Worm (Caenorhabditis elegans) whole organism, L1 larva: Measurements from ENCODE around the gene F54F2.9.
A peak's percentile ranks its signal among the peaks of the same experiment; 100 is the strongest.

Source experiments
- C16A3.4 ChIP-seq: fragments of 150-350 bp; optimal IDR thresholded peaks from 2 replicates; lab custom pipeline; 2014; ENCODE audit warnings: missing biosample characterization, missing genetic modification characterization
- C34B4.2 ChIP-seq: sonication (generic microtip); optimal IDR thresholded peaks from 2 replicates; lab custom pipeline; 2017; ENCODE audit warnings: mild to moderate bottlenecking, missing genetic modification characterization, missing compliant biosample characterization
- Y116A8C.19 ChIP-seq: sonication (generic microtip); optimal IDR thresholded peaks from 2 replicates; lab custom pipeline; 2016; ENCODE audit warnings: missing compliant biosample characterization, missing genetic modification characterization, borderline replicate concordance
- alr-1 ChIP-seq: fragments of 200-800 bp; sonication (Bioruptor generic); optimal IDR thresholded peaks from 2 replicates; lab custom pipeline; 2018; ENCODE audit warnings: borderline replicate concordance, mild to moderate bottlenecking, missing genetic modification characterization, missing compliant biosample characterization
- aly-2 ChIP-seq: fragments of 150-350 bp; optimal IDR thresholded peaks from 2 replicates; lab custom pipeline; 2014; ENCODE audit warnings: missing biosample characterization, missing genetic modification characterization
- ceh-88 ChIP-seq: fragments of 200-800 bp; sonication (Bioruptor generic); IDR thresholded peaks from 2 replicates; pipeline ENCODE4 v1.3.6; 2022; ENCODE audit warnings: missing genetic modification characterization, missing compliant biosample characterization
- ceh-90 ChIP-seq: sonication (generic microtip); optimal IDR thresholded peaks from 2 replicates; lab custom pipeline; 2016; ENCODE audit warnings: missing genetic modification characterization, missing compliant biosample characterization
- ces-1 ChIP-seq: fragments of 150-350 bp; optimal IDR thresholded peaks from 2 replicates; lab custom pipeline; 2014; ENCODE audit warnings: missing biosample characterization, missing genetic modification reagents, missing genetic modification characterization
- dsc-1 ChIP-seq: sonication (generic microtip); optimal IDR thresholded peaks from 2 replicates; lab custom pipeline; 2016; ENCODE audit warnings: mild to moderate bottlenecking, missing genetic modification characterization, missing compliant biosample characterization
- efl-1 ChIP-seq, 4 experiments: fragments of 150-350 bp; optimal IDR thresholded peaks in 3 of 4; peaks in 1 of 4; 1 replicate in 1 of 4; 2 replicates in 3 of 4; lab custom pipeline; 2014; ENCODE audit warnings: missing biosample characterization in 2 of 4, missing genetic modification characterization in 2 of 4, missing genetic modification reagents in 2 of 4
- efl-3 ChIP-seq: fragments of 200-800 bp; sonication (Bioruptor generic); optimal IDR thresholded peaks from 2 replicates; lab custom pipeline; 2018; ENCODE audit warnings: mild to moderate bottlenecking, missing genetic modification characterization, missing compliant biosample characterization
- elt-2 ChIP-seq: sonication (generic microtip); optimal IDR thresholded peaks from 2 replicates; lab custom pipeline; 2016; ENCODE audit warnings: missing genetic modification characterization, mild to moderate bottlenecking, inconsistent platforms, missing compliant biosample characterization, missing genetic modification reagents
- elt-3 ChIP-seq, 6 experiments: fragments of 150-350 bp in 1 of 6; sonication (generic microtip); optimal IDR thresholded peaks; 2 replicates each; lab custom pipeline; 2017 to 2018; ENCODE audit warnings: missing biosample characterization in 6 of 6, missing genetic modification characterization in 6 of 6, inconsistent platforms in 1 of 6
- ets-5 ChIP-seq: fragments of 200-800 bp; sonication (Bioruptor generic); IDR thresholded peaks from 2 replicates; pipeline ENCODE4 v1.3.6; 2022; ENCODE audit warnings: missing genetic modification characterization, missing compliant biosample characterization
- fkh-8 ChIP-seq: sonication (generic microtip); optimal IDR thresholded peaks from 2 replicates; lab custom pipeline; 2016; ENCODE audit warnings: mild to moderate bottlenecking, missing genetic modification characterization, missing compliant biosample characterization
- fos-1 ChIP-seq: fragments of 150-350 bp; optimal IDR thresholded peaks from 2 replicates; lab custom pipeline; 2014; ENCODE audit warnings: missing biosample characterization, missing genetic modification characterization
- grh-1 ChIP-seq: fragments of 200-800 bp; sonication (Bioruptor generic); IDR thresholded peaks from 2 replicates; pipeline ENCODE4 v1.3.6; 2022; ENCODE audit warnings: missing genetic modification reagents, missing genetic modification characterization, missing compliant biosample characterization
- irx-1 ChIP-seq: sonication (generic microtip); optimal IDR thresholded peaks from 2 replicates; lab custom pipeline; 2016; ENCODE audit warnings: missing genetic modification characterization, missing compliant biosample characterization
- isw-1 ChIP-seq: fragments of 200-800 bp; sonication (Bioruptor generic); IDR thresholded peaks from 2 replicates; pipeline ENCODE4 v1.3.6; 2022; ENCODE audit warnings: missing genetic modification characterization, missing compliant biosample characterization
- lin-13 ChIP-seq: fragments of 150-350 bp; optimal IDR thresholded peaks from 2 replicates; lab custom pipeline; 2014; ENCODE audit warnings: missing biosample characterization, missing genetic modification reagents, missing genetic modification characterization
- lir-3 ChIP-seq: sonication (generic microtip); optimal IDR thresholded peaks from 2 replicates; lab custom pipeline; 2016; ENCODE audit warnings: mild to moderate bottlenecking, missing genetic modification characterization, moderate library complexity, missing compliant biosample characterization; ENCODE audit not compliant: poor library complexity
- lsy-2 ChIP-seq, 2 experiments: fragments of 150-350 bp; optimal IDR thresholded peaks; 2 replicates each; lab custom pipeline; 2014; ENCODE audit warnings: missing biosample characterization in 2 of 2, missing genetic modification characterization in 2 of 2
- mdl-1 ChIP-seq, 2 experiments: fragments of 150-350 bp; optimal IDR thresholded peaks; 2 replicates each; lab custom pipeline; 2014 to 2017; ENCODE audit warnings: missing biosample characterization in 2 of 2, missing genetic modification characterization in 2 of 2, inconsistent platforms in 1 of 2
- mef-2 ChIP-seq: fragments of 150-350 bp; optimal IDR thresholded peaks from 2 replicates; lab custom pipeline; 2014; ENCODE audit warnings: missing biosample characterization, missing genetic modification characterization
- mep-1 ChIP-seq: fragments of 150-350 bp; optimal IDR thresholded peaks from 2 replicates; lab custom pipeline; 2014; ENCODE audit warnings: missing biosample characterization, missing genetic modification characterization
- nhr-11 ChIP-seq: fragments of 150-350 bp; optimal IDR thresholded peaks from 2 replicates; lab custom pipeline; 2014; ENCODE audit warnings: missing biosample characterization, missing genetic modification characterization
- nhr-12 ChIP-seq: sonication (generic microtip); optimal IDR thresholded peaks from 2 replicates; lab custom pipeline; 2017; ENCODE audit warnings: missing biosample characterization, missing genetic modification characterization
- nhr-237 ChIP-seq: fragments of 150-350 bp; optimal IDR thresholded peaks from 2 replicates; lab custom pipeline; 2014; ENCODE audit warnings: missing biosample characterization, missing genetic modification characterization
- nhr-28 ChIP-seq: fragments of 150-350 bp; optimal IDR thresholded peaks from 2 replicates; lab custom pipeline; 2014; ENCODE audit warnings: missing biosample characterization, missing genetic modification characterization
- nhr-47 ChIP-seq: sonication (generic microtip); optimal IDR thresholded peaks from 2 replicates; lab custom pipeline; 2016; ENCODE audit warnings: mild to moderate bottlenecking, missing genetic modification characterization, moderate library complexity, missing compliant biosample characterization
- nhr-71 ChIP-seq: sonication (generic microtip); optimal IDR thresholded peaks from 2 replicates; lab custom pipeline; 2016; ENCODE audit warnings: mild to moderate bottlenecking, missing genetic modification characterization, moderate library complexity, missing compliant biosample characterization
- nhr-77 ChIP-seq: fragments of 150-350 bp; optimal IDR thresholded peaks from 2 replicates; lab custom pipeline; 2014; ENCODE audit warnings: missing biosample characterization, missing genetic modification characterization
- nhr-84 ChIP-seq: sonication (generic microtip); optimal IDR thresholded peaks from 2 replicates; lab custom pipeline; 2017; ENCODE audit warnings: missing biosample characterization, missing genetic modification characterization
- pqm-1 ChIP-seq: sonication (generic microtip); optimal IDR thresholded peaks from 3 replicates; lab custom pipeline; 2017; ENCODE audit warnings: missing biosample characterization, missing genetic modification characterization
- skn-1 ChIP-seq: fragments of 150-350 bp; optimal IDR thresholded peaks from 2 replicates; lab custom pipeline; 2014; ENCODE audit warnings: missing biosample characterization, missing genetic modification characterization
- sox-4 ChIP-seq: sonication (generic microtip); optimal IDR thresholded peaks from 2 replicates; lab custom pipeline; 2016; ENCODE audit warnings: missing genetic modification characterization, missing compliant biosample characterization
- sptf-1 ChIP-seq: fragments of 150-350 bp; optimal IDR thresholded peaks from 2 replicates; lab custom pipeline; 2014; ENCODE audit warnings: missing biosample characterization, missing genetic modification characterization
- sup-37 ChIP-seq: fragments of 200-800 bp; sonication (Bioruptor generic); optimal IDR thresholded peaks from 2 replicates; lab custom pipeline; 2018; ENCODE audit warnings: mild to moderate bottlenecking, missing genetic modification characterization, missing compliant biosample characterization
- swsn-7 ChIP-seq: sonication (generic microtip); optimal IDR thresholded peaks from 2 replicates; lab custom pipeline; 2016; ENCODE audit warnings: missing genetic modification characterization, missing compliant biosample characterization
- tbx-2 ChIP-seq: sonication (generic microtip); optimal IDR thresholded peaks from 2 replicates; lab custom pipeline; 2016; ENCODE audit warnings: missing genetic modification characterization, missing compliant biosample characterization
- tlp-1 ChIP-seq: fragments of 150-350 bp; optimal IDR thresholded peaks from 2 replicates; lab custom pipeline; 2014; ENCODE audit warnings: missing biosample characterization, missing genetic modification characterization
- unc-130 ChIP-seq: fragments of 150-350 bp; optimal IDR thresholded peaks from 2 replicates; lab custom pipeline; 2017; ENCODE audit warnings: missing biosample characterization, missing genetic modification characterization, inconsistent platforms
- unc-62 ChIP-seq: fragments of 150-350 bp; optimal IDR thresholded peaks from 2 replicates; lab custom pipeline; 2014; ENCODE audit warnings: missing biosample characterization, missing genetic modification reagents, missing genetic modification characterization
- unc-86 ChIP-seq: sonication (generic microtip); optimal IDR thresholded peaks from 2 replicates; lab custom pipeline; 2016; ENCODE audit warnings: missing genetic modification characterization, missing compliant biosample characterization
- vab-15 ChIP-seq: sonication (generic microtip); optimal IDR thresholded peaks from 2 replicates; lab custom pipeline; 2017; ENCODE audit warnings: missing genotype, mild to moderate bottlenecking, missing genetic modification characterization, missing compliant biosample characterization
- xbp-1 ChIP-seq: sonication (generic microtip); optimal IDR thresholded peaks from 2 replicates; lab custom pipeline; 2016; ENCODE audit warnings: missing genetic modification characterization, missing compliant biosample characterization
- zip-4 ChIP-seq: fragments of 200-800 bp; sonication (Bioruptor generic); optimal IDR thresholded peaks from 2 replicates; lab custom pipeline; 2018; ENCODE audit warnings: mild to moderate bottlenecking, missing genetic modification characterization, moderate library complexity, missing compliant biosample characterization

Gene F54F2.9

ce11 chrIII:8865294-8865766 is 38.3 kb upstream of the F54F2.9 start (continued):
- TF ChIP-seq unc-86 (tag; lab: Kevin White, UChicago): no peak
- TF ChIP-seq efl-1 (optimal IDR thresholded peaks at IDR 0.05; lab: Kevin White, UChicago): peak; percentile 38 to 45
- peak; percentile 36 to 91 for TF ChIP-seq efl-1 (GFP tag; optimal IDR thresholded peaks at IDR 0.05 in 1 of 2; lab: Kevin White, UChicago)
- TF ChIP-seq mdl-1 (tag; optimal IDR thresholded peaks at IDR 0.05; lab: Kevin White, UChicago): peak in 1 of 2 experiments; percentile 45
- no peak for TF ChIP-seq isw-1
- TF ChIP-seq aly-2 (tag; lab: Kevin White, UChicago): no peak
- TF ChIP-seq ceh-88 (GFP tag; lab: Robert Waterston, UW): peak; percentile 54; the same call in 1 of the 2 replicates
- TF ChIP-seq nhr-12 (tag; lab: Kevin White, UChicago): no peak
- TF ChIP-seq sox-4 (tag; lab: Kevin White, UChicago): no peak
- no peak for TF ChIP-seq tlp-1 (tag; lab: Kevin White, UChicago)
- no peak for TF ChIP-seq C16A3.4 (tag; lab: Kevin White, UChicago)
- no peak for TF ChIP-seq pqm-1 (tag; lab: Kevin White, UChicago)
- TF ChIP-seq elt-3 (tag; optimal IDR thresholded peaks at IDR 0.05; lab: Kevin White, UChicago): peak in 3 of 6 experiments; percentile 6 to 29 (median 19)
- no peak for TF ChIP-seq ets-5 (GFP tag; lab: Robert Waterston, UW)
- TF ChIP-seq nhr-237 (tag; lab: Kevin White, UChicago): no peak
- TF ChIP-seq irx-1 (tag; lab: Kevin White, UChicago): no peak
- peak; percentile 35 for TF ChIP-seq zip-4
- no peak for TF ChIP-seq nhr-28 (tag; lab: Kevin White, UChicago)
- TF ChIP-seq unc-130 (tag; lab: Kevin White, UChicago): peak; percentile 59
- TF ChIP-seq unc-62 (GFP tag; lab: Kevin White, UChicago): no peak
- TF ChIP-seq mep-1 (tag; lab: Kevin White, UChicago): peak; percentile 48
- peak; percentile 93 for TF ChIP-seq nhr-71
- TF ChIP-seq mef-2 (tag; lab: Kevin White, UChicago): no peak
- peak; percentile 67 for TF ChIP-seq xbp-1 (tag; lab: Kevin White, UChicago)
- TF ChIP-seq alr-1 (tag; lab: Kevin White, UChicago): no peak
- TF ChIP-seq sptf-1 (tag; lab: Kevin White, UChicago): no peak
- TF ChIP-seq tbx-2 (tag; lab: Kevin White, UChicago): peak; percentile 68
- TF ChIP-seq nhr-77: no peak
- peak; percentile 78 for TF ChIP-seq swsn-7
- peak; percentile 80 for TF ChIP-seq nhr-47 (tag; lab: Kevin White, UChicago)
- peak; percentile 69 for TF ChIP-seq grh-1 (GFP tag; lab: Robert Waterston, UW)
- TF ChIP-seq nhr-11: no peak
- peak; percentile 57 for TF ChIP-seq fos-1 (tag; lab: Kevin White, UChicago)
- TF ChIP-seq sup-37 (GFP tag; lab: Kevin White, UChicago): peak; percentile 62
- no peak for TF ChIP-seq efl-3 (GFP tag; lab: Kevin White, UChicago)
- TF ChIP-seq nhr-84 (tag; lab: Kevin White, UChicago): no peak
- TF ChIP-seq C34B4.2 (tag; lab: Kevin White, UChicago): peak; percentile 60
- no peak for TF ChIP-seq ces-1 (GFP tag; lab: Kevin White, UChicago)
- TF ChIP-seq Y116A8C.19 (tag; lab: Kevin White, UChicago): no peak
- TF ChIP-seq dsc-1 (tag; lab: Kevin White, UChicago): no peak
- TF ChIP-seq vab-15 (tag; lab: Kevin White, UChicago): no peak
- peak; percentile 55 for TF ChIP-seq lir-3 (tag; lab: Kevin White, UChicago)
- peak; percentile 41 for TF ChIP-seq elt-2 (tag; lab: Kevin White, UChicago)
- no peak for TF ChIP-seq ceh-90 (tag; lab: Kevin White, UChicago)
- peak; percentile 59 to 66 for TF ChIP-seq lsy-2 (tag; optimal IDR thresholded peaks at IDR 0.05; lab: Kevin White, UChicago)
- TF ChIP-seq lin-13 (GFP tag; lab: Kevin White, UChicago): peak; percentile 69
- peak; percentile 55 for TF ChIP-seq skn-1 (tag; lab: Kevin White, UChicago)
- no peak for TF ChIP-seq fkh-8 (tag; lab: Kevin White, UChicago)
- TF ChIP-seq, all 84 proteins: peak for 44
